Fruit fly (Drosophila melanogaster) whole organism, embryonic: ENCODE measurements around the gene CG7896.

Source experiments
- B-H1 ChIP-seq: fragments of 200-800 bp; sonication (Bioruptor generic); IDR thresholded peaks from 3 replicates; pipeline ENCODE4 v1.3.6; 2022; ENCODE audit warnings: missing biosample characterization, missing genetic modification characterization
- CG10366 ChIP-seq: fragments of 200-800 bp; sonication (Bioruptor generic); IDR thresholded peaks from 2 replicates; pipeline ENCODE4 v1.3.6; 2022; ENCODE audit warnings: missing biosample characterization, missing genetic modification characterization
- CG11085 ChIP-seq: fragments of 200-800 bp; sonication (Bioruptor generic); IDR thresholded peaks from 2 replicates; pipeline ENCODE4 v1.3.6; 2022; ENCODE audit warnings: missing biosample characterization, missing genetic modification characterization
- CG11093 ChIP-seq: fragments of 200-800 bp; sonication (Bioruptor generic); IDR thresholded peaks from 3 replicates; pipeline ENCODE4 v1.3.6; 2022; ENCODE audit warnings: missing biosample characterization, missing genetic modification characterization
- CG11398 ChIP-seq: fragments of 200-800 bp; sonication (Bioruptor generic); optimal IDR thresholded peaks from 2 replicates; lab custom pipeline; 2016; ENCODE audit warnings: missing biosample characterization, missing genetic modification characterization
- CG15073 ChIP-seq: fragments of 200-800 bp; sonication (Bioruptor generic); optimal IDR thresholded peaks from 2 replicates; lab custom pipeline; 2016; ENCODE audit warnings: missing biosample characterization, missing genetic modification characterization
- CG15514 ChIP-seq: fragments of 200-800 bp; sonication (Bioruptor generic); optimal IDR thresholded peaks from 3 replicates; lab custom pipeline; 2017; ENCODE audit warnings: missing biosample characterization, missing genetic modification characterization, mild to moderate bottlenecking, moderate library complexity, missing genetic modification reagents
- CG17359 ChIP-seq: fragments of 200-800 bp; sonication (Bioruptor generic); optimal IDR thresholded peaks from 3 replicates; lab custom pipeline; 2018; ENCODE audit warnings: missing biosample characterization, mild to moderate bottlenecking, missing genetic modification characterization, moderate library complexity
- CG1832 ChIP-seq: fragments of 200-800 bp; sonication (Bioruptor generic); optimal IDR thresholded peaks from 2 replicates; lab custom pipeline; 2017; ENCODE audit warnings: missing biosample characterization, mild to moderate bottlenecking, missing genetic modification characterization, inconsistent platforms
- CG18764 ChIP-seq: fragments of 200-800 bp; sonication (Bioruptor generic); optimal IDR thresholded peaks from 3 replicates; lab custom pipeline; 2016; ENCODE audit warnings: missing biosample characterization, missing genetic modification characterization
- CG2712 ChIP-seq: fragments of 200-800 bp; optimal IDR thresholded peaks from 3 replicates; lab custom pipeline; 2019; ENCODE audit warnings: missing biosample characterization, mild to moderate bottlenecking, missing genetic modification characterization, moderate library complexity
- CG34376 ChIP-seq: fragments of 200-800 bp; sonication (Bioruptor generic); optimal IDR thresholded peaks from 2 replicates; lab custom pipeline; 2018; ENCODE audit warnings: missing biosample characterization, mild to moderate bottlenecking, missing genetic modification characterization
- CG6272 ChIP-seq: fragments of 200-800 bp; sonication (Bioruptor generic); IDR thresholded peaks from 2 replicates; pipeline ENCODE4 v1.3.6; 2022; ENCODE audit warnings: missing biosample characterization, missing genetic modification characterization
- CG7271 ChIP-seq: fragments of 200-800 bp; sonication (Bioruptor generic); optimal IDR thresholded peaks from 2 replicates; lab custom pipeline; 2018; ENCODE audit warnings: missing biosample characterization, mild to moderate bottlenecking, missing genetic modification characterization, moderate library complexity
- Camta ChIP-seq: fragments of 200-800 bp; sonication (Bioruptor generic); optimal IDR thresholded peaks from 2 replicates; lab custom pipeline; 2016; ENCODE audit warnings: missing biosample characterization, missing genetic modification characterization
- D ChIP-seq, 2 experiments: fragments of 200-800 bp in 1 of 2; fragments of >200 bp in 1 of 2; sonication (Bioruptor generic) in 1 of 2; optimal IDR thresholded peaks; 2 replicates in 1 of 2; 3 replicates in 1 of 2; lab custom pipeline; 2017; ENCODE audit warnings: mild to moderate bottlenecking in 1 of 2, missing biosample characterization in 1 of 2, missing genetic modification characterization in 1 of 2, missing genetic modification reagents in 1 of 2
- Deaf1 ChIP-seq: fragments of 200-800 bp; optimal IDR thresholded peaks from 3 replicates; lab custom pipeline; 2019; ENCODE audit warnings: missing biosample characterization, mild to moderate bottlenecking, missing genetic modification characterization, moderate library complexity
- Drgx ChIP-seq: fragments of 200-800 bp; sonication (Bioruptor generic); IDR thresholded peaks from 2 replicates; pipeline ENCODE4 v1.3.6; 2022; ENCODE audit warnings: missing biosample characterization, missing genetic modification characterization
- Gsc ChIP-seq: fragments of 200-800 bp; sonication (Bioruptor generic); IDR thresholded peaks from 2 replicates; pipeline ENCODE4 v1.3.6; 2022; ENCODE audit warnings: missing biosample characterization, missing genetic modification characterization
- Hr3 ChIP-seq: fragments of 200-800 bp; sonication (Bioruptor generic); optimal IDR thresholded peaks from 3 replicates; lab custom pipeline; 2016; ENCODE audit warnings: missing biosample characterization, missing genetic modification characterization
- Max ChIP-seq: fragments of 200-800 bp; sonication (Bioruptor generic); optimal IDR thresholded peaks from 2 replicates; lab custom pipeline; 2016; ENCODE audit warnings: missing biosample characterization, mild to moderate bottlenecking, missing genetic modification characterization
- Rx ChIP-seq: fragments of 200-800 bp; sonication (Bioruptor generic); IDR thresholded peaks from 2 replicates; pipeline ENCODE4 v1.3.6; 2022; ENCODE audit warnings: missing biosample characterization, missing genetic modification characterization
- Sry-δ ChIP-seq: fragments of 200-800 bp; sonication (Bioruptor generic); optimal IDR thresholded peaks from 2 replicates; lab custom pipeline; 2016; ENCODE audit warnings: missing biosample characterization, missing genetic modification characterization
- Usf ChIP-seq: fragments of 200-800 bp; sonication (Bioruptor generic); optimal IDR thresholded peaks from 2 replicates; lab custom pipeline; 2017; ENCODE audit warnings: missing genotype, missing biosample characterization, missing genetic modification characterization
- br ChIP-seq: fragments of >200 bp; optimal IDR thresholded peaks from 2 replicates; lab custom pipeline; 2017
- bsh ChIP-seq, 2 experiments: fragments of 200-800 bp; sonication (Bioruptor generic); optimal IDR thresholded peaks; 2 replicates each; lab custom pipeline; 2017 to 2018; ENCODE audit warnings: mild to moderate bottlenecking in 2 of 2, missing biosample characterization in 2 of 2, missing genetic modification characterization in 2 of 2, moderate library complexity in 1 of 2
- croc ChIP-seq: fragments of 200-800 bp; sonication (Bioruptor generic); conservative IDR thresholded peaks from 3 replicates; pipeline ENCODE4 v1.3.6; 2022; ENCODE audit warnings: missing biosample characterization, missing genetic modification characterization
- cwo ChIP-seq: fragments of 200-800 bp; sonication (Bioruptor generic); optimal IDR thresholded peaks from 3 replicates; lab custom pipeline; 2017; ENCODE audit warnings: missing biosample characterization, missing genetic modification characterization, mild to moderate bottlenecking, moderate library complexity, missing genetic modification reagents
- disco-r ChIP-seq: fragments of 200-800 bp; sonication (Bioruptor generic); optimal IDR thresholded peaks from 2 replicates; lab custom pipeline; 2016; ENCODE audit warnings: missing biosample characterization, missing genetic modification characterization
- ewg ChIP-seq: fragments of 200-800 bp; sonication (Bioruptor generic); optimal IDR thresholded peaks from 3 replicates; lab custom pipeline; 2017; ENCODE audit warnings: mild to moderate bottlenecking, missing biosample characterization, missing genetic modification reagents, missing genetic modification characterization
- exex ChIP-seq: fragments of 200-800 bp; sonication (Bioruptor generic); optimal IDR thresholded peaks from 4 replicates; lab custom pipeline; 2018; ENCODE audit warnings: missing biosample characterization, mild to moderate bottlenecking, missing genetic modification characterization, moderate library complexity
- eyg ChIP-seq: fragments of 200-800 bp; sonication (Bioruptor generic); optimal IDR thresholded peaks from 3 replicates; lab custom pipeline; 2016; ENCODE audit warnings: missing biosample characterization, missing genetic modification characterization
- grn ChIP-seq: fragments of 200-800 bp; sonication (Bioruptor generic); optimal IDR thresholded peaks from 3 replicates; lab custom pipeline; 2017; ENCODE audit warnings: missing biosample characterization, missing genetic modification characterization
- hbn ChIP-seq: fragments of 200-800 bp; sonication (Bioruptor generic); IDR thresholded peaks from 2 replicates; pipeline ENCODE4 v1.3.6; 2022; ENCODE audit warnings: missing biosample characterization, missing genetic modification characterization; ENCODE audit not compliant: partially characterized antibody
- jing ChIP-seq: fragments of 200-800 bp; sonication (Bioruptor generic); optimal IDR thresholded peaks from 2 replicates; lab custom pipeline; 2018; ENCODE audit warnings: missing biosample characterization, mild to moderate bottlenecking, missing genetic modification characterization
- mirr ChIP-seq: fragments of 200-800 bp; sonication (Bioruptor generic); optimal IDR thresholded peaks from 3 replicates; lab custom pipeline; 2018; ENCODE audit warnings: missing biosample characterization, mild to moderate bottlenecking, missing genetic modification characterization
- nom ChIP-seq: fragments of 200-800 bp; sonication (Bioruptor generic); optimal IDR thresholded peaks from 2 replicates; lab custom pipeline; 2017; ENCODE audit warnings: missing biosample characterization, missing genetic modification characterization, mild to moderate bottlenecking, moderate library complexity, missing genetic modification reagents
- peb ChIP-seq: fragments of 200-800 bp; sonication (Bioruptor generic); IDR thresholded peaks from 2 replicates; pipeline ENCODE4 v1.3.6; 2022; ENCODE audit warnings: missing biosample characterization, missing genetic modification characterization
- phol ChIP-seq: fragments of 200-800 bp; sonication (Bioruptor generic); optimal IDR thresholded peaks from 3 replicates; lab custom pipeline; 2018; ENCODE audit warnings: missing biosample characterization, mild to moderate bottlenecking, missing genetic modification characterization, moderate library complexity
- prd ChIP-seq, 3 experiments: fragments of >200 bp in 2 of 3; fragments of 200-800 bp in 1 of 3; sonication (Bioruptor generic) in 1 of 3; optimal IDR thresholded peaks in 2 of 3; IDR thresholded peaks in 1 of 3; 2 replicates in 2 of 3; 3 replicates in 1 of 3; pipeline versions ENCODE4 v1.3.6 to Lab custom; 2017 to 2022; ENCODE audit warnings: missing biosample characterization in 1 of 3, missing genetic modification characterization in 1 of 3
- rib ChIP-seq: fragments of 200-800 bp; sonication (Bioruptor generic); IDR thresholded peaks from 2 replicates; pipeline ENCODE4 v1.3.6; 2022; ENCODE audit warnings: missing biosample characterization, missing genetic modification characterization
- sna ChIP-seq: fragments of 200-800 bp; sonication (Bioruptor generic); IDR thresholded peaks from 2 replicates; pipeline ENCODE4 v1.3.6; 2022; ENCODE audit warnings: missing biosample characterization, missing genetic modification characterization; ENCODE audit not compliant: partially characterized antibody
- sqz ChIP-seq: fragments of 200-800 bp; sonication (Bioruptor generic); optimal IDR thresholded peaks from 3 replicates; lab custom pipeline; 2018; ENCODE audit warnings: missing biosample characterization, mild to moderate bottlenecking, missing genetic modification characterization
- sr ChIP-seq: fragments of 200-800 bp; sonication (Bioruptor generic); IDR thresholded peaks from 3 replicates; pipeline ENCODE4 v1.3.6; 2022; ENCODE audit warnings: missing biosample characterization, missing genetic modification characterization
- sug ChIP-seq: fragments of 200-800 bp; optimal IDR thresholded peaks from 2 replicates; lab custom pipeline; 2019; ENCODE audit warnings: missing biosample characterization, mild to moderate bottlenecking, missing genetic modification characterization, moderate library complexity
- tgo ChIP-seq: fragments of 200-800 bp; sonication (Bioruptor generic); IDR thresholded peaks from 3 replicates; pipeline ENCODE4 v1.3.6; 2022; ENCODE audit warnings: missing biosample characterization, missing genetic modification characterization
- tin ChIP-seq: fragments of 200-800 bp; sonication (Bioruptor generic); optimal IDR thresholded peaks from 3 replicates; lab custom pipeline; 2016; ENCODE audit warnings: missing biosample characterization, missing genetic modification characterization
- twi ChIP-seq: fragments of 200-800 bp; optimal IDR thresholded peaks from 2 replicates; lab custom pipeline; 2019; ENCODE audit warnings: missing biosample characterization, mild to moderate bottlenecking, missing genetic modification characterization, moderate library complexity
- vvl ChIP-seq: fragments of 200-800 bp; sonication (Bioruptor generic); IDR thresholded peaks from 2 replicates; pipeline ENCODE4 v1.3.6; 2022; ENCODE audit warnings: missing biosample characterization, missing genetic modification characterization

CG7896 gene

DNA sequence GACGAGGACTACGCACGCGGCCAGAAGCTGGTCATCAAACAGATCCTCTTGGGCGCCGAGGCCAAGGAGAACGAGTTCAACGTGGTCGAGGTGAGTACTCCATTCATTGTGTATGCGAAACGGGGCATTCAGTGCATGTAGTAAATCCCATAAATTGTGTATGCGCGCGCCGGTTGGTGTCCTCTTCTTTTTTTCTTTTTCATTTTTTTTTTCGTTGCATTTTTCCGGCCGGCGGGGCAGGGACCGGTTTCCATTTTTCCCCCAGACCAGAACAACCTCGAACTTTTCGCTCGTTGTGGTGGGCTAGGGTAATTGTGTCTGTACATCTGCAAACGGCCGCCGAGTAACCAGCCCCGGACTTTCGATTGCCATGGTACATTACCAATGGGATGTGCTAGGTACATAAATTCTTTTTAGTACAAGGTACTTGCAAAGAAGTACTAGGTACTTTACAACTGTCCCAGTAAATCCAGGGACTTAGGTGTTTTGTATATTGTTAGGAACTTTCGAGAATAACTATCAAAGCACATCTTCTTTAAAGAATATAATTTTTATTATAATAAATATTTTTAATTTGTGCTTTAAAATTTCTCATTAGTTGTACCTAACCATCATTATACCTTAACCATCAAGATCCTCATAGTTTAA, 22.2 kb downstream of the CG7896 start:
- peak; percentile 92 for TF ChIP-seq nom (GFP tag; lab: Kevin White, UChicago)
- no peak for TF ChIP-seq Camta (GFP tag; lab: Kevin White, UChicago)
- no peak for TF ChIP-seq sna (GFP tag; lab: Robert Waterston, UW)
- no peak for TF ChIP-seq CG11085 (GFP tag; lab: Robert Waterston, UW)
- no peak for TF ChIP-seq CG2712
- no peak for TF ChIP-seq rib (GFP tag; lab: Robert Waterston, UW)
- no peak for TF ChIP-seq eyg (GFP tag; lab: Kevin White, UChicago)
- TF ChIP-seq Drgx (GFP tag; lab: Robert Waterston, UW), result peak; percentile 50
- TF ChIP-seq tgo, result no peak
- peak; percentile 31 for TF ChIP-seq sqz (GFP tag; lab: Kevin White, UChicago)
- TF ChIP-seq bsh (GFP tag; optimal IDR thresholded peaks at IDR 0.05; lab: Kevin White, UChicago), result peak in 1 of 2 experiments; percentile 62
- peak; percentile 4 for TF ChIP-seq ewg (GFP tag; lab: Kevin White, UChicago)
- peak; percentile 86 for TF ChIP-seq CG17359

DNA sequence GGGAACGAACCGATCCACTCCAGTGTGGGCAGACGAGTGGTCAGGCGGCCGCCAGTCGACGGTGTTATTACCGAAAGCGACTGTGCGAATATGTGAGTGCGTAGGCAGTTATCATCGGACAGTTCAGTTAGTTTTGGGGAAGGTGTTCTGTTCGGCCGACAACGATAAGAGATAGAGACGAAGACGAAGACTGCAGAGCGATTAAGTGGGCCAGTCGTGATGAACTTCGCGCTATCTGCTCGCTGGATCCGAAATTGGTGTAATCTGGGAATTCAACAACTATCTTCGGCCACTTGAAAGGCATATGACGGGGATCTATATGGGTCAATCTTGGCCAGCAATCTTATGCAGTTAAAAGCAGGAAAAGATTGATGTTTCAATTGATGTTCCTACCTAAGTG, 25.9 kb downstream of the CG7896 start, which contains the start of gene CG7912:
TSS of gene CG7912 (minus strand) at position 17 of the 400 bp plus-strand sequence.
- peak; percentile 88 for TF ChIP-seq exex
- no peak for TF ChIP-seq vvl
- TF ChIP-seq CG11398 (GFP tag; lab: Kevin White, UChicago), result no peak
- no peak for TF ChIP-seq CG10366 (GFP tag; lab: Robert Waterston, UW)
- TF ChIP-seq peb (GFP tag; lab: Robert Waterston, UW), result no peak
- no peak for TF ChIP-seq prd (optimal IDR thresholded peaks at IDR 0.05; lab: Kevin White, UChicago)
- TF ChIP-seq prd (GFP tag; IDR thresholded peaks at IDR 0.05; lab: Robert Waterston, UW), result no peak
- TF ChIP-seq Hr3 (GFP tag; lab: Kevin White, UChicago), result no peak
- peak; percentile 20 for TF ChIP-seq sug (tag; lab: Kevin White, UChicago)
- TF ChIP-seq Max (GFP tag; lab: Kevin White, UChicago), result no peak
- no peak for TF ChIP-seq twi (tag; lab: Kevin White, UChicago)
- TF ChIP-seq br, result no peak
- TF ChIP-seq phol (tag; lab: Kevin White, UChicago), result no peak
- no peak for TF ChIP-seq croc
- no peak for TF ChIP-seq CG34376 (GFP tag; lab: Kevin White, UChicago)
- TF ChIP-seq Usf (GFP tag; lab: Kevin White, UChicago), result no peak
- peak; percentile 75 for TF ChIP-seq mirr (GFP tag; lab: Kevin White, UChicago)
- no peak for TF ChIP-seq hbn (GFP tag; lab: Robert Waterston, UW)
- TF ChIP-seq Gsc, result no peak
- TF ChIP-seq Sry-δ (GFP tag; lab: Kevin White, UChicago), result no peak
- TF ChIP-seq jing, result no peak
- no peak for TF ChIP-seq CG18764 (GFP tag; lab: Kevin White, UChicago)
- no peak for TF ChIP-seq sr (GFP tag; lab: Robert Waterston, UW)
- TF ChIP-seq CG15073 (GFP tag; lab: Kevin White, UChicago), result no peak
- TF ChIP-seq D (optimal IDR thresholded peaks at IDR 0.05; lab: Kevin White, UChicago), result no peak
- no peak for TF ChIP-seq D (GFP tag; optimal IDR thresholded peaks at IDR 0.05; lab: Kevin White, UChicago)
- TF ChIP-seq disco-r, result no peak
- no peak for TF ChIP-seq CG11093
- peak; percentile 20 for TF ChIP-seq cwo (GFP tag; lab: Kevin White, UChicago)
- TF ChIP-seq grn (GFP tag; lab: Kevin White, UChicago), result peak; percentile 87
- no peak for TF ChIP-seq CG7271 (tag; lab: Kevin White, UChicago)
- TF ChIP-seq Rx (GFP tag; lab: Robert Waterston, UW), result no peak
- TF ChIP-seq B-H1 (GFP tag; lab: Robert Waterston, UW), result no peak
- no peak for TF ChIP-seq CG1832 (GFP tag; lab: Kevin White, UChicago)
- peak; percentile 53 for TF ChIP-seq Deaf1 (tag; lab: Kevin White, UChicago)
- TF ChIP-seq CG6272 (GFP tag; lab: Robert Waterston, UW), result no peak
- TF ChIP-seq CG15514 (GFP tag; lab: Kevin White, UChicago), result no peak
- no peak for TF ChIP-seq tin (GFP tag; lab: Kevin White, UChicago)
